Worm (Caenorhabditis elegans) whole organism, late embryonic: ENCODE measurements around the gene tbc-17.

Experiments used
- K02D7.2 ChIP-seq: sonication (generic microtip); optimal IDR thresholded peaks from 2 replicates; lab custom pipeline; 2017; ENCODE audit warnings: mild to moderate bottlenecking, missing genetic modification characterization, missing compliant biosample characterization
- T23F11.4 ChIP-seq: fragments of 200-800 bp; sonication (Bioruptor generic); optimal IDR thresholded peaks from 2 replicates; lab custom pipeline; 2018; ENCODE audit warnings: mild to moderate bottlenecking, missing genetic modification characterization, missing compliant biosample characterization
- Y22D7AL.16 ChIP-seq: sonication (generic microtip); optimal IDR thresholded peaks from 2 replicates; lab custom pipeline; 2016; ENCODE audit warnings: missing genetic modification characterization, missing compliant biosample characterization
- ahr-1 ChIP-seq: sonication (generic microtip); optimal IDR thresholded peaks from 2 replicates; lab custom pipeline; 2016; ENCODE audit warnings: missing genetic modification characterization, missing compliant biosample characterization
- ceh-14 ChIP-seq: sonication (generic microtip); optimal IDR thresholded peaks from 2 replicates; lab custom pipeline; 2016; ENCODE audit warnings: missing genotype, missing genetic modification characterization, missing compliant biosample characterization
- ceh-18 ChIP-seq: sonication (generic microtip); optimal IDR thresholded peaks from 2 replicates; lab custom pipeline; 2016; ENCODE audit warnings: missing genetic modification characterization, missing compliant biosample characterization
- ceh-19 ChIP-seq: fragments of 200-800 bp; sonication (Bioruptor generic); optimal IDR thresholded peaks from 2 replicates; lab custom pipeline; 2018; ENCODE audit warnings: mild to moderate bottlenecking, missing genetic modification characterization, missing compliant biosample characterization
- ceh-2 ChIP-seq: sonication (generic microtip); optimal IDR thresholded peaks from 2 replicates; lab custom pipeline; 2016; ENCODE audit warnings: missing genotype, missing genetic modification characterization, missing compliant biosample characterization
- ceh-34 ChIP-seq: sonication (generic microtip); optimal IDR thresholded peaks from 2 replicates; lab custom pipeline; 2016; ENCODE audit warnings: mild to moderate bottlenecking, missing genetic modification characterization, missing compliant biosample characterization
- ceh-45 ChIP-seq: fragments of 200-800 bp; sonication (Bioruptor generic); IDR thresholded peaks from 2 replicates; pipeline ENCODE4 v1.3.6; 2022; ENCODE audit warnings: missing genetic modification reagents, missing genetic modification characterization, missing compliant biosample characterization
- ceh-9 ChIP-seq: sonication (generic microtip); optimal IDR thresholded peaks from 2 replicates; lab custom pipeline; 2016; ENCODE audit warnings: mild to moderate bottlenecking, missing genetic modification characterization, inconsistent platforms, missing compliant biosample characterization
- dmd-4 ChIP-seq: sonication (generic microtip); optimal IDR thresholded peaks from 2 replicates; lab custom pipeline; 2016; ENCODE audit warnings: borderline replicate concordance, missing genetic modification characterization, missing compliant biosample characterization
- dve-1 ChIP-seq: sonication (generic microtip); optimal IDR thresholded peaks from 2 replicates; lab custom pipeline; 2017; ENCODE audit warnings: antibody characterized with exemption, mild to moderate bottlenecking, missing genetic modification characterization, missing compliant biosample characterization
- elt-2 ChIP-seq: sonication (generic microtip); optimal IDR thresholded peaks from 2 replicates; lab custom pipeline; 2016; ENCODE audit warnings: missing genetic modification reagents, missing genetic modification characterization, missing compliant biosample characterization
- elt-4 ChIP-seq: sonication (generic microtip); optimal IDR thresholded peaks from 2 replicates; lab custom pipeline; 2016; ENCODE audit warnings: missing genetic modification characterization, missing compliant biosample characterization
- eyg-1 ChIP-seq: sonication (generic microtip); optimal IDR thresholded peaks from 2 replicates; lab custom pipeline; 2016; ENCODE audit warnings: missing genotype, missing genetic modification characterization, missing compliant biosample characterization
- fax-1 ChIP-seq: sonication (generic microtip); optimal IDR thresholded peaks from 2 replicates; lab custom pipeline; 2016; ENCODE audit warnings: missing genotype, missing genetic modification characterization, missing compliant biosample characterization
- gmeb-2 ChIP-seq: sonication (generic microtip); optimal IDR thresholded peaks from 2 replicates; lab custom pipeline; 2016; ENCODE audit warnings: missing genetic modification characterization, inconsistent platforms, missing compliant biosample characterization
- hlh-13 ChIP-seq: fragments of 200-800 bp; sonication (Bioruptor generic); optimal IDR thresholded peaks from 2 replicates; lab custom pipeline; 2018; ENCODE audit warnings: mild to moderate bottlenecking, missing genetic modification characterization, missing compliant biosample characterization
- hlh-15 ChIP-seq: sonication (generic microtip); optimal IDR thresholded peaks from 2 replicates; lab custom pipeline; 2016; ENCODE audit warnings: missing genetic modification characterization, missing compliant biosample characterization
- hlh-30 ChIP-seq: sonication (generic microtip); optimal IDR thresholded peaks from 2 replicates; lab custom pipeline; 2017; ENCODE audit warnings: antibody characterized with exemption, missing genetic modification characterization, missing compliant biosample characterization; ENCODE audit not compliant: insufficient read depth
- hlh-8 ChIP-seq: sonication (generic microtip); optimal IDR thresholded peaks from 2 replicates; lab custom pipeline; 2016; ENCODE audit warnings: missing genotype, missing genetic modification characterization, missing compliant biosample characterization
- lim-6 ChIP-seq: sonication (generic microtip); optimal IDR thresholded peaks from 2 replicates; lab custom pipeline; 2016; ENCODE audit warnings: missing genetic modification characterization, missing compliant biosample characterization
- madf-2 ChIP-seq: sonication (generic microtip); optimal IDR thresholded peaks from 2 replicates; lab custom pipeline; 2017; ENCODE audit warnings: missing genetic modification characterization, missing compliant biosample characterization
- nfya-1 ChIP-seq: sonication (generic microtip); optimal IDR thresholded peaks from 2 replicates; lab custom pipeline; 2017; ENCODE audit warnings: missing genetic modification characterization, mild to moderate bottlenecking, missing compliant biosample characterization, antibody characterized with exemption, moderate library complexity
- npax-4 ChIP-seq: sonication (generic microtip); optimal IDR thresholded peaks from 2 replicates; lab custom pipeline; 2016; ENCODE audit warnings: missing genetic modification characterization, missing compliant biosample characterization
- pag-3 ChIP-seq: sonication (generic microtip); optimal IDR thresholded peaks from 2 replicates; lab custom pipeline; 2016; ENCODE audit warnings: missing compliant biosample characterization, missing genetic modification characterization, borderline replicate concordance
- pax-1 ChIP-seq: fragments of 150-350 bp; optimal IDR thresholded peaks from 2 replicates; lab custom pipeline; 2014; ENCODE audit warnings: missing biosample characterization, missing genetic modification characterization
- pha-2 ChIP-seq: sonication (generic microtip); optimal IDR thresholded peaks from 2 replicates; lab custom pipeline; 2017; ENCODE audit warnings: mild to moderate bottlenecking, missing genetic modification characterization, missing compliant biosample characterization
- pha-4 ChIP-seq: fragments of 150-350 bp; optimal IDR thresholded peaks from 2 replicates; lab custom pipeline; 2018; ENCODE audit warnings: missing biosample characterization, missing genetic modification reagents, missing genetic modification characterization
- pqm-1 ChIP-seq: sonication (generic microtip); optimal IDR thresholded peaks from 2 replicates; lab custom pipeline; 2016; ENCODE audit warnings: missing genetic modification characterization, missing compliant biosample characterization
- pros-1 ChIP-seq: fragments of 150-350 bp; optimal IDR thresholded peaks from 2 replicates; lab custom pipeline; 2014; ENCODE audit warnings: missing biosample characterization, missing genetic modification reagents, missing genetic modification characterization
- syd-9 ChIP-seq: sonication (generic microtip); optimal IDR thresholded peaks from 2 replicates; lab custom pipeline; 2016; ENCODE audit warnings: mild to moderate bottlenecking, missing genetic modification characterization, moderate library complexity, missing compliant biosample characterization
- tbx-7 ChIP-seq: sonication (generic microtip); optimal IDR thresholded peaks from 2 replicates; lab custom pipeline; 2016; ENCODE audit warnings: missing genotype, missing genetic modification characterization, missing compliant biosample characterization
- ttx-3 ChIP-seq: sonication (generic microtip); optimal IDR thresholded peaks from 2 replicates; lab custom pipeline; 2016; ENCODE audit warnings: missing genetic modification reagents, missing genetic modification characterization, missing compliant biosample characterization
- unc-42 ChIP-seq: sonication (generic microtip); optimal IDR thresholded peaks from 2 replicates; lab custom pipeline; 2016; ENCODE audit warnings: missing genotype, missing genetic modification characterization, missing compliant biosample characterization
- unc-86 ChIP-seq: sonication (generic microtip); optimal IDR thresholded peaks from 2 replicates; lab custom pipeline; 2016; ENCODE audit warnings: missing genetic modification characterization, missing compliant biosample characterization
- zip-5 ChIP-seq: sonication (generic microtip); optimal IDR thresholded peaks from 2 replicates; lab custom pipeline; 2016; ENCODE audit warnings: missing genetic modification characterization, missing compliant biosample characterization

The tbc-17 gene

ce11 chrII:12729952-12730351 lies 35.7 kb downstream of the tbc-17 start:
- no peak for TF ChIP-seq ceh-9 (tag; lab: Kevin White, UChicago)
- no peak for TF ChIP-seq pag-3
- TF ChIP-seq gmeb-2 (tag; lab: Kevin White, UChicago): no peak
- TF ChIP-seq unc-42: no peak
- TF ChIP-seq elt-4: no peak
- TF ChIP-seq unc-86: no peak
- no peak for TF ChIP-seq hlh-13 (GFP tag; lab: Kevin White, UChicago)
- no peak for TF ChIP-seq syd-9 (tag; lab: Kevin White, UChicago)
- no peak for TF ChIP-seq madf-2 (tag; lab: Kevin White, UChicago)
- TF ChIP-seq elt-2 (tag; lab: Kevin White, UChicago): no peak
- no peak for TF ChIP-seq hlh-8
- TF ChIP-seq ceh-45 (GFP tag; lab: Robert Waterston, UW): no peak
- no peak for TF ChIP-seq pax-1 (tag; lab: Kevin White, UChicago)
- no peak for TF ChIP-seq eyg-1 (tag; lab: Kevin White, UChicago)
- no peak for TF ChIP-seq dve-1 (tag; lab: Kevin White, UChicago)
- no peak for TF ChIP-seq hlh-30 (tag; lab: Kevin White, UChicago)
- no peak for TF ChIP-seq T23F11.4 (GFP tag; lab: Kevin White, UChicago)

ce11 chrII:12736579-12736978 lies 42.4 kb downstream of the tbc-17 start, which contains the start of gene snrp-200:
Gene snrp-200, minus strand, starts transcription at chrII:12736910.
- TF ChIP-seq elt-2 (tag; lab: Kevin White, UChicago) (no peak), ahr-1 (no peak), syd-9 (tag; lab: Kevin White, UChicago) (no peak), ceh-18 (tag; lab: Kevin White, UChicago) (no peak), ceh-2 (no peak), hlh-30 (tag; lab: Kevin White, UChicago) (no peak), ceh-34 (tag; lab: Kevin White, UChicago) (no peak), pros-1 (tag; lab: Kevin White, UChicago) (no peak), gmeb-2 (tag; lab: Kevin White, UChicago) (no peak), ceh-19 (GFP tag; lab: Kevin White, UChicago) (no peak), zip-5 (no peak), pax-1 (tag; lab: Kevin White, UChicago) (no peak), ttx-3 (tag; lab: Kevin White, UChicago) (no peak), pha-2 (tag; lab: Kevin White, UChicago) (no peak), ceh-45 (GFP tag; lab: Robert Waterston, UW) (no peak), ceh-14 (no peak), hlh-15 (no peak), hlh-13 (GFP tag; lab: Kevin White, UChicago) (no peak), lim-6 (tag; lab: Kevin White, UChicago) (no peak), dve-1 (tag; lab: Kevin White, UChicago) (no peak)

DNA sequence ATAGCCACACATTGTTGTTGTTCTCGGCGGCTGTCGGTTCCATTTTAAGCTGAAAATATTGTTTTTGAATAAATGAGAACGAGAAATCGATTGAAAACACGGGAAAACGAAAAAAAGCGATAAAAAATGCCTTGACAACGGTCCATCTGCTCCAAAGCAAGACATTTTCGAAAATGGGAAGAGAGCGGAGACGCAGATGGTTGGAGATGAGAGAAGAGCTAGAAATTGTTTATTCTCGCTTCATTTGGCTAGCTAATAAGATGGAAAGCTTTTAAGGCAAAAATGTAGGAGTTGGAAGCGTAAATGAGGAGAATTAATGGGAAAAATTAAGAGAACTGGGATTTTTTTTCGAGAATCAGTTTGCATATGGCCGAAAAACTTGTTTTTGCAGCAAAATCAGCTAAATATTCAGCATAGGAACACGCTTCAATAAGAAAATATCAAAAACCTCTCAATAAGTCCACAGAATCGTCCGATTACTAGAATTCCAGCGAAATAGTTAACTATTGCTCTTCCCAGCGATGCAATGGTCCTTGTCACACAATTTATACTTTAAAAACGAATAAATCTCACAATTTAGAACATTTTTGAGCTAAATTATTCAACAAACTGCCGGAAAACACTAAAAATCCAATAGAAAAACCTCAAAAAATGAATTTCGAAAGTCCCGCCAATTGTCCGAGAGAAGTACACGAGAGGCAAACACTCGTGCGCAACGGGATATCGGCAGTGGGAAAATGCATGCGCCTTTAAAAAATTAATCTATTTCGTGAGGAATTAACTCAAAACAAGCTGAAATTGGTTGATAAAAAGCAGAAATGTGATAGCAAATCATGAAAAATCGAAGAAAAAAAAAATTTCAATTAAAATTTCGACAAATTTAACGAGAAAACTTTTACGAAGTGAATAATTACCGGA lies 44.3 kb downstream of the tbc-17 start, which contains the start of gene pisy-1:
Gene pisy-1 (minus strand): TSS at position 51 of the 918 bp plus-strand sequence.
- TF ChIP-seq nfya-1 (tag; lab: Kevin White, UChicago) (peak; percentile 48), unc-42 (peak; percentile 60), ceh-14 (no peak), T23F11.4 (GFP tag; lab: Kevin White, UChicago) (no peak), hlh-30 (tag; lab: Kevin White, UChicago) (peak; percentile 64)

DNA sequence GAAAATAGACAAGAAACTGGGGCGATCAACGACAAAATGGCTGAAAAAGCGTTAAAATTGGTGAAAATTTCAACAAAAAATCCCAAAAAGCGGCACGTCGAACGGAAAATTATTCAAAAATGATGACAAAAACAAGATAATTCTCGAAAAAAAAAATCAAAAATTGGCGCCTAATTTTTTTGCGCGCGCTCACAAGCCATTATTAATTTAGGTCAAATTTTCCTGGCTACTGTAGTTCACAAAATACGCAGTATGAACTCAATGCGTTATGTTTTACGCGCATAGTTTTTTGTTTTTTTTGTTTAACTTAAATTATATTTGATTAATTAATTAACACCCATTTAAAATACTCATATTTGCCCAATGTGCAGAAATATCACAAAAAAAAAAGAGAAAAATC lies 45.1 kb downstream of the tbc-17 start:
- TF ChIP-seq pax-1 (tag; lab: Kevin White, UChicago) (no peak), pqm-1 (tag; lab: Kevin White, UChicago) (no peak), K02D7.2 (tag; lab: Kevin White, UChicago) (no peak), dve-1 (tag; lab: Kevin White, UChicago) (no peak), tbx-7 (tag; lab: Kevin White, UChicago) (no peak), ceh-34 (tag; lab: Kevin White, UChicago) (no peak), dmd-4 (tag; lab: Kevin White, UChicago) (no peak), pha-4 (tag; lab: Kevin White, UChicago) (no peak), Y22D7AL.16 (tag; lab: Kevin White, UChicago) (no peak), fax-1 (tag; lab: Kevin White, UChicago) (no peak), hlh-13 (GFP tag; lab: Kevin White, UChicago) (no peak), npax-4 (no peak), pha-2 (tag; lab: Kevin White, UChicago) (no peak), elt-4 (no peak)
